Worm (Caenorhabditis elegans): ENCODE measurements around the gene cpg-20.

ce11 chrIV:6040676-6041075, 35.4 kb downstream of the cpg-20 start, which contains the start of gene kcc-2:
- TF ChIP-seq dao-5 (tag; optimal IDR thresholded peaks at IDR 0.05) (no peak), him-1 (tag; optimal IDR thresholded peaks at IDR 0.05) (no peak), W03F9.2 (tag; optimal IDR thresholded peaks at IDR 0.05) (no peak)
